Worm (Caenorhabditis elegans) whole organism, young adult: ENCODE measurements around the gene fbxb-99.

ENCODE experiments used
- F10E7.11 ChIP-seq: sonication (generic microtip); optimal IDR thresholded peaks from 2 replicates; lab custom pipeline; 2017; ENCODE audit warnings: mild to moderate bottlenecking, missing genetic modification characterization, moderate library complexity, missing compliant biosample characterization
- T26A5.8 ChIP-seq: sonication (generic microtip); optimal IDR thresholded peaks from 2 replicates; lab custom pipeline; 2016; ENCODE audit warnings: missing genetic modification characterization, missing compliant biosample characterization
- ama-1 ChIP-seq, 3 experiments: fragments of 150-350 bp in 1 of 3; sonication (generic microtip) in 2 of 3; optimal IDR thresholded peaks; 2 replicates each; lab custom pipeline; 2014 to 2018; ENCODE audit warnings: missing biosample characterization in 2 of 3, missing genetic modification characterization in 2 of 3, missing genetic modification reagents in 2 of 3
- ccch-3 ChIP-seq: fragments of 200-800 bp; sonication (Bioruptor generic); optimal IDR thresholded peaks from 2 replicates; lab custom pipeline; 2018; ENCODE audit warnings: mild to moderate bottlenecking, missing genetic modification characterization, missing compliant biosample characterization
- ceh-58 ChIP-seq: fragments of 200-800 bp; sonication (Bioruptor generic); IDR thresholded peaks from 2 replicates; pipeline ENCODE4 v1.3.6; 2022; ENCODE audit warnings: missing genetic modification characterization, missing compliant biosample characterization
- lsy-27 ChIP-seq: sonication (generic microtip); optimal IDR thresholded peaks from 2 replicates; lab custom pipeline; 2017; ENCODE audit warnings: missing genetic modification characterization, mild to moderate bottlenecking, missing compliant biosample characterization, antibody characterized with exemption, missing genotype, borderline replicate concordance; ENCODE audit not compliant: insufficient read depth
- nhr-120 ChIP-seq: fragments of 200-800 bp; sonication (Bioruptor generic); IDR thresholded peaks from 2 replicates; pipeline ENCODE4 v1.3.6; 2022; ENCODE audit warnings: missing genetic modification characterization, missing compliant biosample characterization
- unc-62 ChIP-seq: fragments of 150-350 bp; optimal IDR thresholded peaks from 2 replicates; lab custom pipeline; 2014; ENCODE audit warnings: missing biosample characterization, missing genetic modification reagents, missing genetic modification characterization
- ztf-28 ChIP-seq: fragments of 200-800 bp; sonication (Bioruptor generic); IDR thresholded peaks from 2 replicates; pipeline ENCODE4 v1.3.6; 2022; ENCODE audit warnings: missing genetic modification reagents, missing genetic modification characterization, missing compliant biosample characterization

ce11 chrII:3829623-3830022 lies 36.4 kb upstream of the fbxb-99 start:
- TF ChIP-seq F10E7.11 (tag; lab: Kevin White, UChicago) (no peak), lsy-27 (tag; lab: Kevin White, UChicago) (no peak), nhr-120 (GFP tag; lab: Robert Waterston, UW) (no peak), unc-62 (GFP tag; lab: Kevin White, UChicago) (no peak), ama-1 (optimal IDR thresholded peaks at IDR 0.05; lab: Kevin White, UChicago) (no peak), ama-1 (GFP tag; optimal IDR thresholded peaks at IDR 0.05; lab: Kevin White, UChicago) (no peak), T26A5.8 (tag; lab: Kevin White, UChicago) (no peak), ccch-3 (GFP tag; lab: Kevin White, UChicago) (no peak), ceh-58 (no peak), ztf-28 (GFP tag; lab: Robert Waterston, UW) (no peak)
